Worm (Caenorhabditis elegans) whole organism, young adult: Measurements from ENCODE around the gene srlf-27.

Experiments used
- B0336.3 ChIP-seq: fragments of 200-800 bp; sonication (Bioruptor generic); IDR thresholded peaks from 2 replicates; pipeline ENCODE4 v1.3.6; 2022; ENCODE audit warnings: missing genetic modification characterization, missing compliant biosample characterization
- efl-1 ChIP-seq: fragments of 150-350 bp; optimal IDR thresholded peaks from 2 replicates; lab custom pipeline; 2014; ENCODE audit warnings: missing biosample characterization, missing genetic modification reagents, missing genetic modification characterization

DNA sequence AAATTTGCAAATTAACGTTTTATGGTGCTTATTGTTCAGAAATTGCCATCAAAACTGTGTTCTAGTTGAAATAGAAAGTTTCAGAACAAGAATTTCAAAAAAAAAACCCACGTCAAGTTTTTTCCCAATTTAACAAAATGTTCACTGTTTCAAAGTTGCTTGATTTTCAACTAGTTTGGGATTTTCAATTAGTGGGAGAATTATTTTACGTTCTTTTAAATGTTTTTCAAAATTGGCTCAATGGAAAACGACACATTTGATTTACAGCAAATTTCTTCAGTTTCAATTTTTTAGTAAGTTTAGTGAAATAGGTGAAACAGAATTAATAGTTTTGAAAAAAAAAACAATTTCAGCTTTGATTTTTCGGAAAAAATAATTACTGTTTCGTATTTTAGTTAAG lies 28.9 kb upstream of the srlf-27 start:
- TF ChIP-seq efl-1 (no peak), B0336.3 (GFP tag; lab: Robert Waterston, UW) (no peak)
